Worm (Caenorhabditis elegans) whole organism, L4 larva: ENCODE data around the gene cls-3.

Experiments
- F26F4.8 ChIP-seq: fragments of 200-800 bp; sonication (Bioruptor generic); conservative IDR thresholded peaks from 2 replicates; pipeline ENCODE4 v1.3.6; 2022; ENCODE audit warnings: missing genetic modification characterization, missing compliant biosample characterization
- F44E2.7 ChIP-seq: fragments of 200-800 bp; sonication (Bioruptor generic); IDR thresholded peaks from 2 replicates; pipeline ENCODE4 v2.1.2; 2022; ENCODE audit warnings: missing genetic modification characterization, missing compliant biosample characterization
- R02D3.7 ChIP-seq: fragments of 150-350 bp; sonication (generic microtip); optimal IDR thresholded peaks from 3 replicates; lab custom pipeline; 2014; ENCODE audit warnings: missing biosample characterization, missing genetic modification characterization
- Y5F2A.4 ChIP-seq: fragments of 200-800 bp; sonication (Bioruptor generic); optimal IDR thresholded peaks from 2 replicates; lab custom pipeline; 2018; ENCODE audit warnings: mild to moderate bottlenecking, missing genetic modification characterization, missing compliant biosample characterization
- ZK337.2 ChIP-seq: fragments of 200-800 bp; sonication (Bioruptor generic); IDR thresholded peaks from 2 replicates; pipeline ENCODE4 v1.3.6; 2022; ENCODE audit warnings: missing genetic modification reagents, missing genetic modification characterization, missing compliant biosample characterization
- aha-1 ChIP-seq: fragments of 150-350 bp; peaks from one replicate; lab custom pipeline; 2014; ENCODE audit warnings: missing biosample characterization, missing genetic modification characterization
- ceh-20 ChIP-seq: fragments of 200-800 bp; sonication (Bioruptor generic); IDR thresholded peaks from 2 replicates; pipeline ENCODE4 v1.3.6; 2022; ENCODE audit warnings: missing genetic modification reagents, missing genetic modification characterization, missing compliant biosample characterization
- ceh-32 ChIP-seq: sonication (generic microtip); optimal IDR thresholded peaks from 2 replicates; lab custom pipeline; 2016; ENCODE audit warnings: mild to moderate bottlenecking, missing genetic modification characterization, missing compliant biosample characterization; ENCODE audit not compliant: poor library complexity
- ceh-44 ChIP-seq: fragments of 200-800 bp; sonication (Bioruptor generic); IDR thresholded peaks from 2 replicates; pipeline ENCODE4 v1.3.6; 2022; ENCODE audit warnings: missing genetic modification reagents, missing genetic modification characterization, missing compliant biosample characterization
- daf-16 ChIP-seq, 3 experiments: sonication (generic microtip); optimal IDR thresholded peaks; 2 replicates each; lab custom pipeline; 2016 to 2017; ENCODE audit warnings: missing genetic modification characterization in 3 of 3, missing genetic modification reagents in 3 of 3, mild to moderate bottlenecking in 2 of 3, missing compliant biosample characterization in 2 of 3, missing biosample characterization in 1 of 3, moderate library complexity in 1 of 3
- hlh-30 ChIP-seq: sonication (generic microtip); optimal IDR thresholded peaks from 2 replicates; lab custom pipeline; 2017; ENCODE audit warnings: antibody characterized with exemption, mild to moderate bottlenecking, missing genetic modification characterization, missing compliant biosample characterization; ENCODE audit not compliant: insufficient read depth
- lin-38 ChIP-seq: fragments of 200-800 bp; sonication (Bioruptor generic); IDR thresholded peaks from 2 replicates; pipeline ENCODE4 v1.3.6; 2022; ENCODE audit warnings: missing genetic modification reagents, missing genetic modification characterization, missing compliant biosample characterization
- lir-3 ChIP-seq: sonication (generic microtip); optimal IDR thresholded peaks from 2 replicates; lab custom pipeline; 2016; ENCODE audit warnings: mild to moderate bottlenecking, missing genetic modification characterization, missing compliant biosample characterization
- lsy-2 ChIP-seq, 2 experiments: fragments of 150-350 bp in 1 of 2; sonication (generic microtip) in 1 of 2; optimal IDR thresholded peaks; 2 replicates each; lab custom pipeline; 2014 to 2017; ENCODE audit warnings: missing biosample characterization in 2 of 2, missing genetic modification characterization in 2 of 2
- madf-5 ChIP-seq, 2 experiments: fragments of 200-800 bp; sonication (Bioruptor generic); IDR thresholded peaks; 2 replicates each; pipeline ENCODE4 v1.3.6; 2022; ENCODE audit warnings: missing compliant biosample characterization in 2 of 2, missing genetic modification characterization in 2 of 2
- nhr-102 ChIP-seq: sonication (generic microtip); optimal IDR thresholded peaks from 2 replicates; lab custom pipeline; 2016; ENCODE audit warnings: mild to moderate bottlenecking, missing genetic modification characterization, moderate library complexity, missing compliant biosample characterization
- nhr-11 ChIP-seq: fragments of 150-350 bp; optimal IDR thresholded peaks from 2 replicates; lab custom pipeline; 2014; ENCODE audit warnings: missing biosample characterization, missing genetic modification characterization
- nhr-25 ChIP-seq: sonication (generic microtip); optimal IDR thresholded peaks from 2 replicates; lab custom pipeline; 2017; ENCODE audit warnings: missing genetic modification characterization, mild to moderate bottlenecking, missing compliant biosample characterization, antibody characterized with exemption, moderate library complexity, borderline replicate concordance; ENCODE audit not compliant: insufficient read depth
- nhr-28 ChIP-seq: fragments of 150-350 bp; optimal IDR thresholded peaks from 2 replicates; lab custom pipeline; 2014; ENCODE audit warnings: missing biosample characterization, missing genetic modification characterization
- nhr-41 ChIP-seq: fragments of 200-800 bp; sonication (Bioruptor generic); IDR thresholded peaks from 2 replicates; pipeline ENCODE4 v1.3.6; 2022; ENCODE audit warnings: missing genetic modification reagents, missing genetic modification characterization, missing compliant biosample characterization
- nhr-77 ChIP-seq: fragments of 150-350 bp; optimal IDR thresholded peaks from 2 replicates; lab custom pipeline; 2014; ENCODE audit warnings: missing biosample characterization, missing genetic modification characterization
- sdz-12 ChIP-seq: fragments of 200-800 bp; sonication (Bioruptor generic); optimal IDR thresholded peaks from 2 replicates; lab custom pipeline; 2018; ENCODE audit warnings: mild to moderate bottlenecking, missing genetic modification characterization, missing compliant biosample characterization
- set-16 ChIP-seq: fragments of 200-800 bp; sonication (Bioruptor generic); IDR thresholded peaks from 2 replicates; pipeline ENCODE4 v1.3.6; 2022; ENCODE audit warnings: missing genetic modification reagents, missing genetic modification characterization, missing compliant biosample characterization
- spr-1 ChIP-seq: sonication (generic microtip); optimal IDR thresholded peaks from 2 replicates; lab custom pipeline; 2016; ENCODE audit warnings: mild to moderate bottlenecking, missing genetic modification characterization, missing compliant biosample characterization
- spr-3 ChIP-seq: fragments of 200-800 bp; sonication (Bioruptor generic); optimal IDR thresholded peaks from 2 replicates; lab custom pipeline; 2018; ENCODE audit warnings: mild to moderate bottlenecking, missing genetic modification characterization, missing compliant biosample characterization
- unc-62 ChIP-seq, 3 experiments: fragments of 150-350 bp in 1 of 3; sonication (generic microtip); optimal IDR thresholded peaks in 2 of 3; peaks in 1 of 3; 1 replicate in 1 of 3; 2 replicates in 2 of 3; lab custom pipeline; 2014 to 2017; ENCODE audit warnings: missing biosample characterization in 3 of 3, missing genetic modification characterization in 3 of 3, missing genetic modification reagents in 3 of 3, missing genotype in 1 of 3
- zfp-3 ChIP-seq: fragments of 200-800 bp; sonication (Bioruptor generic); conservative IDR thresholded peaks from 2 replicates; pipeline ENCODE4 v1.3.6; 2022; ENCODE audit warnings: missing genetic modification reagents, missing genetic modification characterization, missing compliant biosample characterization

Gene cls-3

ce11 chrIII:9172702-9173101, 18.2 kb downstream of the cls-3 start, which contains the start of gene ina-1:
ina-1 (minus strand) TSS chrIII:9172802.
- no peak for TF ChIP-seq spr-3
- TF ChIP-seq unc-62 (GFP tag; optimal IDR thresholded peaks at IDR 0.05 in 1 of 2; lab: Kevin White, UChicago) = peak in 1 of 2 experiments; percentile 27
- no peak for TF ChIP-seq unc-62 (tag; optimal IDR thresholded peaks at IDR 0.05; lab: Kevin White, UChicago)
- TF ChIP-seq Y5F2A.4 (GFP tag; lab: Kevin White, UChicago) = no peak
- TF ChIP-seq nhr-102 = no peak
- TF ChIP-seq ZK337.2 (GFP tag; lab: Robert Waterston, UW) = no peak
- no peak for TF ChIP-seq sdz-12 (GFP tag; lab: Kevin White, UChicago)
- TF ChIP-seq ceh-44 (GFP tag; lab: Robert Waterston, UW) = no peak

ce11 chrIII:9162634-9163118, 28.2 kb downstream of the cls-3 start, which contains the start of gene dgk-3:
dgk-3 (plus strand) TSS chrIII:9163068.
- TF ChIP-seq zfp-3 = no peak
- peak; percentile 58 for TF ChIP-seq aha-1

- no peak for TF ChIP-seq F26F4.8 (GFP tag; lab: Robert Waterston, UW)
- TF ChIP-seq ceh-20 (GFP tag; lab: Robert Waterston, UW) = no peak
- TF ChIP-seq unc-62 (GFP tag; optimal IDR thresholded peaks at IDR 0.05 in 1 of 2; lab: Kevin White, UChicago) = peak in 1 of 2 experiments; percentile 39
- no peak for TF ChIP-seq unc-62 (tag; optimal IDR thresholded peaks at IDR 0.05; lab: Kevin White, UChicago)
Measured at ce11 chrIII:9161553-9161952, 29.4 kb downstream of the cls-3 start, which contains the start of gene ptr-9. ptr-9 (minus strand) TSS chrIII:9161653.

- no peak for TF ChIP-seq daf-16 (GFP tag; optimal IDR thresholded peaks at IDR 0.05; lab: Kevin White, UChicago)
- TF ChIP-seq daf-16 (tag; optimal IDR thresholded peaks at IDR 0.05; lab: Kevin White, UChicago) = no peak
- no peak for TF ChIP-seq F26F4.8 (GFP tag; lab: Robert Waterston, UW)
- TF ChIP-seq R02D3.7 (tag; lab: Kevin White, UChicago) = no peak
Measured at ce11 chrIII:9154766-9155165, 36.1 kb downstream of the cls-3 start, which contains the start of gene irld-34. irld-34 (plus strand) TSS chrIII:9155066.

ce11 chrIII:9153809-9154208, 37.1 kb downstream of the cls-3 start, which contains the start of gene nhl-1:
nhl-1 (minus strand) TSS chrIII:9153909.
- TF ChIP-seq nhr-28 (no peak), spr-1 (tag; lab: Kevin White, UChicago) (no peak), ceh-32 (tag; lab: Kevin White, UChicago) (no peak)

- peak; percentile 17 for TF ChIP-seq nhr-11 (tag; lab: Kevin White, UChicago)
- TF ChIP-seq daf-16 (GFP tag; optimal IDR thresholded peaks at IDR 0.05; lab: Kevin White, UChicago) = peak in 1 of 2 experiments; percentile 9
- TF ChIP-seq daf-16 (tag; optimal IDR thresholded peaks at IDR 0.05; lab: Kevin White, UChicago) = no peak
- TF ChIP-seq hlh-30 (tag; lab: Kevin White, UChicago) = peak; percentile 27
- TF ChIP-seq lsy-2 (tag; optimal IDR thresholded peaks at IDR 0.05; lab: Kevin White, UChicago) = no peak
Measured at ce11 chrIII:9152950-9153349, 38.0 kb downstream of the cls-3 start.

ce11 chrIII:9151782-9152181, 39.1 kb downstream of the cls-3 start:
- peak; percentile 19 for TF ChIP-seq aha-1
- no peak for TF ChIP-seq ceh-32 (tag; lab: Kevin White, UChicago)

- TF ChIP-seq ZK337.2 (GFP tag; lab: Robert Waterston, UW) (no peak), aha-1 (peak; percentile 90)
Measured at ce11 chrIII:9149132-9149531, 41.8 kb downstream of the cls-3 start.

ce11 chrIII:9145765-9146164, 45.1 kb downstream of the cls-3 start, which contains the start of gene ZK512.8:
ZK512.8 (plus strand) TSS chrIII:9146065.
- TF ChIP-seq madf-5 (GFP tag; IDR thresholded peaks at IDR 0.05; lab: Robert Waterston, UW) (no peak), set-16 (GFP tag; lab: Robert Waterston, UW) (no peak), F44E2.7 (GFP tag; lab: Robert Waterston, UW) (no peak), nhr-41 (GFP tag; lab: Robert Waterston, UW) (no peak), lin-38 (GFP tag; lab: Robert Waterston, UW) (no peak), nhr-25 (no peak), lir-3 (tag; lab: Kevin White, UChicago) (no peak), nhr-77 (no peak)
- TF ChIP-seq, all 104 proteins: peak for 0
